Worm (Caenorhabditis elegans) whole organism, L4 larva: ENCODE results near the gene srx-23.

Experiments
- lin-13 ChIP-seq: fragments of 150-350 bp; optimal IDR thresholded peaks from 2 replicates; lab custom pipeline; 2014; ENCODE audit warnings: missing biosample characterization, missing genetic modification reagents, missing genetic modification characterization
- mdl-1 ChIP-seq, 2 experiments: fragments of 150-350 bp in 1 of 2; sonication (generic microtip) in 1 of 2; optimal IDR thresholded peaks; 2 replicates each; lab custom pipeline; 2014 to 2017; ENCODE audit warnings: missing biosample characterization in 2 of 2, missing genetic modification characterization in 2 of 2
- nhr-111 ChIP-seq: fragments of 200-800 bp; sonication (Bioruptor generic); optimal IDR thresholded peaks from 2 replicates; lab custom pipeline; 2018; ENCODE audit warnings: mild to moderate bottlenecking, missing genetic modification characterization, missing compliant biosample characterization
- nhr-237 ChIP-seq: sonication (generic microtip); optimal IDR thresholded peaks from 2 replicates; lab custom pipeline; 2017; ENCODE audit warnings: missing biosample characterization, missing genetic modification characterization

DNA sequence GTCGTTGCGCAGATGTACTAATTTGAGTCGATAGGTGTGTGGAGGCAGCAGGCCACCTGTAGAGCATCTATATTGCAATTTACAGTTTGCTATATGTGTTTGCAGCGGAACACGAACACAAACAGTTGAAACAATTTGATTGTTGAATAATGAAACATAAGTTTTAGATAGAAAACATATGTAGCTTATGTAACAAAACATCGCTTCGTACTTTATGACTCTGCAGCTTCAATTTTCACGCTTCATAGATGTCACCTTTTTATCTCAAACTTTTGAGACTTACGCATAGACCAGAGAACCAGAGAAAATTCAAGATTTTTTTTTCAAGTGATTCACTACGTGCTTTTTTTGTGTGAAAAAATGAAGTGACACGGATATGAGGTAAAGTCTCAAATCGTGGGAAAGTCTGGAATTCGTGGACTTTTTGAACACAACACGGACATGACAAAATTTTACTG lies 41.8 kb downstream of the srx-23 start, which contains the start of gene fbxb-72:
- TF ChIP-seq lin-13 (GFP tag; lab: Kevin White, UChicago) (peak; percentile 14), mdl-1 (tag; optimal IDR thresholded peaks at IDR 0.05; lab: Kevin White, UChicago) (no peak), nhr-237 (tag; lab: Kevin White, UChicago) (no peak), nhr-111 (GFP tag; lab: Kevin White, UChicago) (no peak)
